Worm (Caenorhabditis elegans) whole organism, L3 larva: ENCODE measurements around the gene nhr-201.

ENCODE experiments used
- aly-2 ChIP-seq: fragments of 150-350 bp; optimal IDR thresholded peaks from 2 replicates; lab custom pipeline; 2014; ENCODE audit warnings: missing biosample characterization, missing genetic modification characterization
- ceh-28 ChIP-seq: fragments of 150-350 bp; optimal IDR thresholded peaks from 2 replicates; lab custom pipeline; 2014; ENCODE audit warnings: missing biosample characterization, missing genetic modification reagents, missing genetic modification characterization
- nhr-11 ChIP-seq: fragments of 150-350 bp; optimal IDR thresholded peaks from 2 replicates; lab custom pipeline; 2014; ENCODE audit warnings: missing biosample characterization, missing genetic modification characterization
- nhr-76 ChIP-seq: fragments of 150-350 bp; sonication (generic microtip); optimal IDR thresholded peaks from 5 replicates; lab custom pipeline; 2014; ENCODE audit warnings: missing biosample characterization, missing genetic modification characterization
- unc-62 ChIP-seq: fragments of 150-350 bp; sonication (generic microtip); optimal IDR thresholded peaks from 4 replicates; lab custom pipeline; 2014; ENCODE audit warnings: missing biosample characterization, missing genetic modification reagents, missing genetic modification characterization

DNA sequence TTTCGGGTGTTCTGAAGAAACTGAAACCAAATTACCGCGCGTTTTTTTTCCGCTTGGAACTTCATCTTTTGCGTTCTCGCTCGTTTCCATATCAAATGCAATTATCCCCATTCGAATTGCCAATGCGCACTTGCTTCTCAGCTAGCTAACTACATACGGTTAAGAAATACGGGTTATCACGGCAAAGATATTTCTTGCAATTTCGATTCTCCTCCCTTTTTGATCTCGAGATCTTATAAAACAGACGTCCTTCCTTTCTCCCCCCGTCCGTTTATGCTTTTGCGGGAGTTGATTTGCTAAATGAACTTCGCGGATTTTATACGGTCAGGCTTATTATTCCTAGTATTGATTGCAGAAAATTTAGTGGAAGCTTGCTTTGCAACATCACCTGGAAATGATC, 35.8 kb upstream of the nhr-201 start, which contains the start of gene B0554.4:
- TF ChIP-seq unc-62 (no peak), nhr-76 (tag; lab: Kevin White, UChicago) (no peak), nhr-11 (tag; lab: Kevin White, UChicago) (no peak), aly-2 (tag; lab: Kevin White, UChicago) (no peak), ceh-28 (tag; lab: Kevin White, UChicago) (no peak)
